Worm (Caenorhabditis elegans) whole organism, mixed stage, embryonic: ENCODE data around the gene F54B8.1.
"Not testable (repeated sequence)": the region's sequence is repeated elsewhere in the genome, so short reads cannot be mapped to it uniquely, and the experiment has no call there.

ENCODE experiments used
- M03D4.4 ChIP-seq: sonication (generic microtip); optimal IDR thresholded peaks from 2 replicates; lab custom pipeline; 2017; ENCODE audit warnings: mild to moderate bottlenecking, missing genetic modification characterization, missing compliant biosample characterization
- bed-3 ChIP-seq: fragments of 200-800 bp; sonication (Bioruptor generic); optimal IDR thresholded peaks from 3 replicates; lab custom pipeline; 2018; ENCODE audit warnings: mild to moderate bottlenecking, missing genetic modification characterization, moderate library complexity, missing compliant biosample characterization
- blmp-1 ChIP-seq: fragments of 150-350 bp; optimal IDR thresholded peaks from 2 replicates; lab custom pipeline; 2014; ENCODE audit warnings: missing biosample characterization, missing genetic modification characterization
- ceh-43 ChIP-seq: fragments of 200-800 bp; sonication (Bioruptor generic); optimal IDR thresholded peaks from 2 replicates; lab custom pipeline; 2018; ENCODE audit warnings: mild to moderate bottlenecking, missing genetic modification characterization, moderate library complexity, missing compliant biosample characterization
- ces-1 ChIP-seq: fragments of 150-350 bp; optimal IDR thresholded peaks from 2 replicates; lab custom pipeline; 2014; ENCODE audit warnings: missing biosample characterization, missing genetic modification reagents, missing genetic modification characterization
- cnd-1 ChIP-seq: fragments of 200-800 bp; sonication (Bioruptor generic); optimal IDR thresholded peaks from 2 replicates; lab custom pipeline; 2018; ENCODE audit warnings: mild to moderate bottlenecking, missing genetic modification characterization, missing compliant biosample characterization
- drap-1 ChIP-seq: fragments of 200-800 bp; sonication (Bioruptor generic); optimal IDR thresholded peaks from 3 replicates; lab custom pipeline; 2018; ENCODE audit warnings: mild to moderate bottlenecking, missing genetic modification characterization, missing compliant biosample characterization
- elt-1 ChIP-seq: sonication (generic microtip); optimal IDR thresholded peaks from 2 replicates; lab custom pipeline; 2017; ENCODE audit warnings: missing genetic modification characterization, mild to moderate bottlenecking, missing compliant biosample characterization, antibody characterized with exemption, moderate library complexity, borderline replicate concordance; ENCODE audit not compliant: insufficient read depth
- elt-3 ChIP-seq: fragments of 150-350 bp; optimal IDR thresholded peaks from 2 replicates; lab custom pipeline; 2014; ENCODE audit warnings: missing biosample characterization, missing genetic modification characterization
- flh-1 ChIP-seq: fragments of 200-800 bp; sonication (Bioruptor generic); optimal IDR thresholded peaks from 2 replicates; lab custom pipeline; 2018; ENCODE audit warnings: mild to moderate bottlenecking, missing genetic modification characterization, moderate library complexity, missing compliant biosample characterization
- ham-2 ChIP-seq: fragments of 200-800 bp; sonication (Bioruptor generic); optimal IDR thresholded peaks from 2 replicates; lab custom pipeline; 2018; ENCODE audit warnings: mild to moderate bottlenecking, missing genetic modification characterization, missing compliant biosample characterization
- lin-32 ChIP-seq: fragments of 200-800 bp; sonication (Bioruptor generic); optimal IDR thresholded peaks from 2 replicates; lab custom pipeline; 2018; ENCODE audit warnings: mild to moderate bottlenecking, missing genetic modification characterization, missing compliant biosample characterization
- lsy-2 ChIP-seq: fragments of 150-350 bp; optimal IDR thresholded peaks from 2 replicates; lab custom pipeline; 2014; ENCODE audit warnings: missing biosample characterization, missing genetic modification characterization
- mab-5 ChIP-seq: fragments of 150-350 bp; optimal IDR thresholded peaks from 2 replicates; lab custom pipeline; 2014; ENCODE audit warnings: missing biosample characterization, missing genetic modification characterization
- mls-2 ChIP-seq: sonication (generic microtip); optimal IDR thresholded peaks from 2 replicates; lab custom pipeline; 2016; ENCODE audit warnings: mild to moderate bottlenecking, missing genetic modification characterization, moderate library complexity, missing compliant biosample characterization
- nhr-12 ChIP-seq: fragments of 150-350 bp; optimal IDR thresholded peaks from 2 replicates; lab custom pipeline; 2014; ENCODE audit warnings: missing biosample characterization, missing genetic modification characterization
- nhr-237 ChIP-seq: fragments of 150-350 bp; optimal IDR thresholded peaks from 2 replicates; lab custom pipeline; 2014; ENCODE audit warnings: missing biosample characterization, missing genetic modification characterization
- nhr-76 ChIP-seq: sonication (generic microtip); optimal IDR thresholded peaks from 2 replicates; lab custom pipeline; 2017; ENCODE audit warnings: missing biosample characterization, missing genetic modification characterization
- pha-4 ChIP-seq: fragments of 150-350 bp; optimal IDR thresholded peaks from 2 replicates; lab custom pipeline; 2018; ENCODE audit warnings: missing biosample characterization, missing genetic modification reagents, missing genetic modification characterization
- sem-2 ChIP-seq: fragments of 200-800 bp; sonication (Bioruptor generic); optimal IDR thresholded peaks from 2 replicates; lab custom pipeline; 2018; ENCODE audit warnings: mild to moderate bottlenecking, missing genetic modification characterization, missing compliant biosample characterization
- snpc-4 ChIP-seq: fragments of 150-350 bp; optimal IDR thresholded peaks from 2 replicates; lab custom pipeline; 2014; ENCODE audit warnings: missing biosample characterization, missing genetic modification characterization
- tbx-8 ChIP-seq: fragments of 200-800 bp; sonication (Bioruptor generic); optimal IDR thresholded peaks from 2 replicates; lab custom pipeline; 2018; ENCODE audit warnings: mild to moderate bottlenecking, missing genetic modification characterization, moderate library complexity, missing compliant biosample characterization
- unc-120 ChIP-seq: sonication (generic microtip); optimal IDR thresholded peaks from 2 replicates; lab custom pipeline; 2017; ENCODE audit warnings: missing genetic modification characterization, missing compliant biosample characterization; ENCODE audit not compliant: poor library complexity, severe bottlenecking
- unc-39 ChIP-seq: fragments of 150-350 bp; optimal IDR thresholded peaks from 2 replicates; lab custom pipeline; 2014; ENCODE audit warnings: missing biosample characterization, missing genetic modification characterization
- zip-8 ChIP-seq: fragments of 150-350 bp; optimal IDR thresholded peaks from 2 replicates; lab custom pipeline; 2014; ENCODE audit warnings: missing biosample characterization, missing genetic modification characterization
- ztf-11 ChIP-seq: fragments of 150-350 bp; optimal IDR thresholded peaks from 2 replicates; lab custom pipeline; 2014; ENCODE audit warnings: missing biosample characterization, missing genetic modification characterization

F54B8.1 gene

ce11 chrV:15803748-15804147 lies 6.8 kb upstream of the F54B8.1 start, which contains the start of gene T26E4.18:
Gene T26E4.18 (minus strand): TSS chrV:15803848.
- not testable (repeated sequence) for TF ChIP-seq blmp-1 (tag; lab: Kevin White, UChicago); cnd-1 (tag; lab: Kevin White, UChicago); sem-2 (GFP tag; lab: Kevin White, UChicago)

ce11 chrV:15807420-15807819 lies 3.1 kb upstream of the F54B8.1 start, which contains the start of gene srsx-38:
Gene srsx-38 (minus strand): TSS chrV:15807520.
- TF ChIP-seq nhr-12 (tag; lab: Kevin White, UChicago); sem-2 (GFP tag; lab: Kevin White, UChicago); elt-3 (tag; lab: Kevin White, UChicago): not testable (repeated sequence)

ce11 chrV:15809543-15809942 lies 1.0 kb upstream of the F54B8.1 start, which contains the start of gene srsx-36:
Gene srsx-36 (minus strand): TSS chrV:15809643.
- TF ChIP-seq bed-3 (GFP tag; lab: Kevin White, UChicago), result no peak
- TF ChIP-seq pha-4, result no peak
- no peak for TF ChIP-seq mls-2 (tag; lab: Kevin White, UChicago)
- no peak for TF ChIP-seq ces-1
- TF ChIP-seq, all 35 proteins: peak for 0

- TF ChIP-seq elt-3, elt-1, nhr-76 (tag; lab: Kevin White, UChicago): not testable (repeated sequence)
Observed at ce11 chrV:15811982-15812381, 1.4 kb downstream of the F54B8.1 start, which contains the start of gene nhr-282. Gene nhr-282 (plus strand): TSS chrV:15812282.

ce11 chrV:15815962-15816432 lies 5.5 kb downstream of the F54B8.1 start, which contains the start of the genes fbxa-69 and F54B8.4:
Gene fbxa-69 (minus strand): TSS chrV:15815971.
Gene F54B8.4 (plus strand): TSS chrV:15816382.
- TF ChIP-seq drap-1 (GFP tag; lab: Kevin White, UChicago), result no peak
- TF ChIP-seq zip-8 (tag; lab: Kevin White, UChicago), result peak; percentile 19
- no peak for TF ChIP-seq blmp-1 (tag; lab: Kevin White, UChicago)
- TF ChIP-seq, all 35 proteins: peak for 1

- TF ChIP-seq lsy-2 (tag; lab: Kevin White, UChicago), result no peak
- TF ChIP-seq nhr-76 (tag; lab: Kevin White, UChicago), result no peak
- no peak for TF ChIP-seq snpc-4
- no peak for TF ChIP-seq nhr-237 (tag; lab: Kevin White, UChicago)
- no peak for TF ChIP-seq zip-8 (tag; lab: Kevin White, UChicago)
- no peak for TF ChIP-seq cnd-1 (tag; lab: Kevin White, UChicago)
- no peak for TF ChIP-seq pha-4
- TF ChIP-seq lin-32 (GFP tag; lab: Kevin White, UChicago), result no peak
- TF ChIP-seq unc-39 (tag; lab: Kevin White, UChicago), result no peak
- TF ChIP-seq ztf-11 (tag; lab: Kevin White, UChicago), result no peak
- TF ChIP-seq tbx-8 (GFP tag; lab: Kevin White, UChicago), result no peak
- TF ChIP-seq M03D4.4, result no peak
- no peak for TF ChIP-seq unc-120 (tag; lab: Kevin White, UChicago)
- no peak for TF ChIP-seq mab-5
- TF ChIP-seq sem-2 (GFP tag; lab: Kevin White, UChicago), result no peak
- TF ChIP-seq ham-2 (GFP tag; lab: Kevin White, UChicago), result no peak
- no peak for TF ChIP-seq flh-1 (GFP tag; lab: Kevin White, UChicago)
Observed at ce11 chrV:15817746-15818145, 7.2 kb downstream of the F54B8.1 start, which contains the start of gene abf-3. Gene abf-3 (minus strand): TSS chrV:15817846.

ce11 chrV:15819983-15820382 lies 9.4 kb downstream of the F54B8.1 start, which contains the start of gene srbc-48:
Gene srbc-48 (plus strand): TSS chrV:15820283.
- TF ChIP-seq unc-120 (tag; lab: Kevin White, UChicago) (no peak), sem-2 (GFP tag; lab: Kevin White, UChicago) (no peak), nhr-12 (tag; lab: Kevin White, UChicago) (no peak), elt-3 (tag; lab: Kevin White, UChicago) (no peak), ceh-43 (GFP tag; lab: Kevin White, UChicago) (no peak), bed-3 (GFP tag; lab: Kevin White, UChicago) (no peak), mab-5 (no peak), pha-4 (no peak), lsy-2 (tag; lab: Kevin White, UChicago) (no peak), blmp-1 (tag; lab: Kevin White, UChicago) (no peak), nhr-76 (tag; lab: Kevin White, UChicago) (no peak)
